Worm (Caenorhabditis elegans): ENCODE measurements around the gene F13C5.1.

DNA sequence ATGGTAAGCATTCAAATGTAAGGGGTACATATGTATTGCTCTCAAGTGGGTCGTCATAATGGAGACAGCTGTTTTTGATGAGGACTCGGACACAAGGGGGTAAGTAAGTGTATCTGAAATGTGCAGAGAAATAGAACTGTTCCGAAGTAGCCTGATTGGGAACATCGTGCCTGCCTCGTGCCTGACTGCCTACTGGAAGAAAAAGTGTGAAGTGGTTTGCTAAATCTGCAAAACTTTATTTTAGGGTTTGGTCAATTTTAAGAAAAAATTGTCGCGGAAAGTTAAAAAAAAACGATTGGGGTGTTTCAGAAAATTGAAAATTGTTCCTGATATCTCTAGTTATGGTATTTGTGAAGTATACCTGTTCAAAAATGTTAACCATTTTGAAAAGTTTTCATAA lies 44.8 kb upstream of the F13C5.1 start, which contains the start of gene hlh-19:
- TF ChIP-seq B0035.1 (tag; optimal IDR thresholded peaks at IDR 0.05), result no peak
- no peak for TF ChIP-seq nfya-1 (tag; optimal IDR thresholded peaks at IDR 0.05; ENCODE audit: borderline replicate concordance, insufficient read depth)
- TF ChIP-seq mcd-1 (GFP tag; IDR thresholded peaks at IDR 0.05), result no peak

All from whole organism, young adult.